Fruit fly (Drosophila melanogaster) whole organism, wandering third instar larva: ENCODE results near the gene Mulk.

Experiments used
- Dif ChIP-seq: fragments of 200-275, 200-300 bp; sonication (Bioruptor generic); optimal IDR thresholded peaks from 2 replicates; lab custom pipeline; 2018; ENCODE audit warnings: missing biosample characterization, missing genetic modification characterization; ENCODE audit not compliant: partially characterized antibody
- Hr78 ChIP-seq: fragments of >200 bp; optimal IDR thresholded peaks from 2 replicates; lab custom pipeline; 2017; ENCODE audit warnings: missing biosample characterization, missing genetic modification characterization
- OdsH ChIP-seq: fragments of 200-800 bp; sonication (Bioruptor generic); optimal IDR thresholded peaks from 2 replicates; lab custom pipeline; 2016; ENCODE audit warnings: missing biosample characterization, mild to moderate bottlenecking, missing genetic modification characterization
- lola ChIP-seq: fragments of >200 bp; optimal IDR thresholded peaks from 2 replicates; lab custom pipeline; 2017; ENCODE audit warnings: missing biosample characterization, missing genetic modification characterization
- pan ChIP-seq: fragments of >200 bp; optimal IDR thresholded peaks from 2 replicates; lab custom pipeline; 2017
- psq ChIP-seq: fragments of 200-800 bp; sonication (Bioruptor generic); optimal IDR thresholded peaks from 3 replicates; lab custom pipeline; 2017; ENCODE audit warnings: missing biosample characterization, mild to moderate bottlenecking, missing genetic modification characterization, moderate library complexity

DNA sequence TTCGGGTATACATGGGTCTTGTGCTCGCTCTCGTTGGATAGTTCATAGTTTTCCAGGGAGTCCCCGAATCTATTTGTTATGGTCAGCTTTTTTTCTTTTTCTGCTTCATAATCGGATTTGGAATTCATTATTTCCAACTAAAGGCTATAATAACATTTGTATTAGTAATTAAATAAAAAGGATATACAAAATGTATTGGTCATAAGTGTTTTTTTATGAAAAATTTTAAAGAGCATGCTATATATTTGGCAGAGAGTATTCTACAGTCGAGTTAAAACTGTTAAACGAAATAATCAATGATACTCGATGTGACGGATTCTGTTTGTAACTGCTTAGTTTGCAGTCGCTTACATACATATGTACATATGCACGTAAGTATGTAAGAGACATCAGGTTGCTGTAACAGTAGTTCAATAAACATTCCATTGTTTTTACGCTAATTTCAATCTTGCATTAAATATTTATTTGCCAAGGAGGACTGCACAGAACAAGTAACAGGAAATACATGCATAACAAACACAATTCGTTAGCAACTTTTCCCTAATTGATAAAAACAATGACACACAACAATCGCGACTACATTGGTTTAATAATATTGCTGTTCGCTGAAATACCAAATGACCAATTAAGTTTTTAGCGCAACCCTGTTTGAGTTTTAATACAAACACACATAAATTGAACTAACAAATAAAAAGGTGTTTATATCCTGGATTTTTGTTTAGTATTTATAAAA is 29.4 kb downstream of the Mulk start:
- TF ChIP-seq lola (GFP tag; lab: Kevin White, UChicago), result no peak
- no peak for TF ChIP-seq Dif (GFP tag; lab: Kevin White, UChicago)
- TF ChIP-seq psq (GFP tag; lab: Kevin White, UChicago), result no peak
- TF ChIP-seq pan (lab: Kevin White, UChicago), result no peak
- TF ChIP-seq OdsH, result no peak
- no peak for TF ChIP-seq Hr78 (GFP tag; lab: Kevin White, UChicago)
